Fruit fly (Drosophila melanogaster): ENCODE measurements around the gene mRpS34.
A peak's percentile ranks its signal among the peaks of the same experiment; 100 is the strongest.

dm6 chr3L:16364182-16364581 lies 16.3 kb downstream of the mRpS34 start:
- TF ChIP-seq Hnf4 (GFP tag; optimal IDR thresholded peaks at IDR 0.05) (peak; percentile 65), psq (GFP tag; optimal IDR thresholded peaks at IDR 0.05) (peak; percentile 66), Hr83 (GFP tag; optimal IDR thresholded peaks at IDR 0.05; ENCODE audit: poor library complexity, severe bottlenecking) (no peak), CG32264 (GFP tag; optimal IDR thresholded peaks at IDR 0.05) (peak; percentile 25), woc (GFP tag; optimal IDR thresholded peaks at IDR 0.05) (peak; percentile 67), Dif (GFP tag; optimal IDR thresholded peaks at IDR 0.05; ENCODE audit: partially characterized antibody) (no peak), GATAd (GFP tag; optimal IDR thresholded peaks at IDR 0.05) (no peak), brk (GFP tag; optimal IDR thresholded peaks at IDR 0.05) (peak; percentile 27), dmrt93B (GFP tag; optimal IDR thresholded peaks at IDR 0.05) (peak; percentile 56), usp (GFP tag; optimal IDR thresholded peaks at IDR 0.05) (no peak)

All from whole organism, wandering third instar larva.